Fruit fly (Drosophila melanogaster): ENCODE data around the gene Srrm1.

The Srrm1 gene

dm6 chr3L:13032085-13032914 lies 4.3 kb upstream of the Srrm1 start (continued):
- TF ChIP-seq CG1832 (GFP tag; optimal IDR thresholded peaks at IDR 0.05): peak; percentile 55
- no peak for TF ChIP-seq Bgb (GFP tag; IDR thresholded peaks at IDR 0.05; ENCODE audit: partially characterized antibody)
- TF ChIP-seq CG14710 (tag; optimal IDR thresholded peaks at IDR 0.05): peak; percentile 49
- TF ChIP-seq gem (tag; optimal IDR thresholded peaks at IDR 0.05): peak; percentile 56
- peak; percentile 45; the same call in 1 of the 2 replicates for TF ChIP-seq chm (GFP tag; IDR thresholded peaks at IDR 0.05)
- no peak for TF ChIP-seq CG10147 (GFP tag; optimal IDR thresholded peaks at IDR 0.05)
- TF ChIP-seq tll (GFP tag; optimal IDR thresholded peaks at IDR 0.05): peak in 1 of 2 experiments; percentile 30
- TF ChIP-seq CG17361 (GFP tag; IDR thresholded peaks at IDR 0.05): peak; percentile 75
- TF ChIP-seq CG7839 (tag; optimal IDR thresholded peaks at IDR 0.05): peak; percentile 42
- TF ChIP-seq CG13775 (GFP tag; optimal IDR thresholded peaks at IDR 0.05): peak; percentile 27
- TF ChIP-seq CG9932 (GFP tag; IDR thresholded peaks at IDR 0.05): 0 out of 2 replicates have a peak, but pooled peaks have one; percentile 5
- TF ChIP-seq phol (tag; optimal IDR thresholded peaks at IDR 0.05): peak; percentile 37
- peak; percentile 11 for TF ChIP-seq CG10209 (GFP tag; optimal IDR thresholded peaks at IDR 0.05)
- no peak for TF ChIP-seq CG7987 (GFP tag; optimal IDR thresholded peaks at IDR 0.05)
- TF ChIP-seq bbx (GFP tag; IDR thresholded peaks at IDR 0.05; ENCODE audit: partially characterized antibody): 0 out of 2 replicates have a peak, but pooled peaks have one; percentile 26
- peak; percentile 28 for TF ChIP-seq fd96Cb (tag; optimal IDR thresholded peaks at IDR 0.05)
- peak; percentile 2 for TF ChIP-seq CG2875 (GFP tag; optimal IDR thresholded peaks at IDR 0.05)
- peak; percentile 23 for TF ChIP-seq Sry-δ (GFP tag; optimal IDR thresholded peaks at IDR 0.05)
- no peak for TF ChIP-seq z (GFP tag; IDR thresholded peaks at IDR 0.05)
- TF ChIP-seq CG9727 (GFP tag; optimal IDR thresholded peaks at IDR 0.05): peak; percentile 60
- TF ChIP-seq CG12659 (GFP tag; optimal IDR thresholded peaks at IDR 0.05): peak; percentile 29
- no peak for TF ChIP-seq CG8944 (GFP tag; optimal IDR thresholded peaks at IDR 0.05)
- TF ChIP-seq CG17829 (tag; optimal IDR thresholded peaks at IDR 0.05): peak; percentile 35
- no peak for TF ChIP-seq CG12071 (GFP tag; optimal IDR thresholded peaks at IDR 0.05)
- TF ChIP-seq CG16779 (GFP tag; IDR thresholded peaks at IDR 0.05): no peak
- peak; percentile 30 for TF ChIP-seq nmo (GFP tag; optimal IDR thresholded peaks at IDR 0.05)
- no peak for TF ChIP-seq ab (GFP tag; optimal IDR thresholded peaks at IDR 0.05)
- TF ChIP-seq Scr (GFP tag; IDR thresholded peaks at IDR 0.05; ENCODE audit: partially characterized antibody): peak; percentile 65
- no peak for TF ChIP-seq gcm2 (GFP tag; optimal IDR thresholded peaks at IDR 0.05)
- no peak for TF ChIP-seq luna (GFP tag; optimal IDR thresholded peaks at IDR 0.05)
- 0 out of 3 replicates have a peak, but pooled peaks have one; percentile 28 for TF ChIP-seq dysf (GFP tag; IDR thresholded peaks at IDR 0.05)
- TF ChIP-seq CG33557 (GFP tag; optimal IDR thresholded peaks at IDR 0.05): peak; percentile 5
- TF ChIP-seq CkIIα-i1 (GFP tag; IDR thresholded peaks at IDR 0.05): no peak
- peak; percentile 71 for TF ChIP-seq CG18262 (tag; optimal IDR thresholded peaks at IDR 0.05)
- TF ChIP-seq CG1024 (GFP tag; IDR thresholded peaks at IDR 0.05): 0 out of 2 replicates have a peak, but pooled peaks have one; percentile 5
- peak; percentile 4 for TF ChIP-seq Lhr (GFP tag; optimal IDR thresholded peaks at IDR 0.05)
- TF ChIP-seq Abd-B (GFP tag; optimal IDR thresholded peaks at IDR 0.05): peak; percentile 21
- TF ChIP-seq CG33213 (GFP tag; optimal IDR thresholded peaks at IDR 0.05): no peak
- peak; percentile 32 for TF ChIP-seq CG8281 (tag; optimal IDR thresholded peaks at IDR 0.05)
- peak; percentile 63 for TF ChIP-seq HLHmδ (GFP tag; optimal IDR thresholded peaks at IDR 0.05)
